Worm (Caenorhabditis elegans) whole organism, midembryonic: ENCODE results near the gene srw-143.
"Not testable (repeated sequence)": the region's sequence is repeated elsewhere in the genome, so short reads cannot be mapped to it uniquely, and the experiment has no call there.

Source experiments
- T22C8.4 ChIP-seq: fragments of 200-800 bp; sonication (Bioruptor generic); IDR thresholded peaks from 2 replicates; pipeline ENCODE4 v1.3.6; 2022; ENCODE audit warnings: missing genetic modification characterization, missing compliant biosample characterization
- cog-1 ChIP-seq: sonication (generic microtip); optimal IDR thresholded peaks from 2 replicates; lab custom pipeline; 2016; ENCODE audit warnings: missing genetic modification characterization, missing compliant biosample characterization
- flt-1 ChIP-seq: fragments of 200-800 bp; sonication (Bioruptor generic); IDR thresholded peaks from 2 replicates; pipeline ENCODE4 v1.3.6; 2022; ENCODE audit warnings: missing genetic modification characterization, missing compliant biosample characterization
- klf-2 ChIP-seq: fragments of 200-800 bp; sonication (Bioruptor generic); conservative IDR thresholded peaks from 2 replicates; pipeline ENCODE4 v1.3.6; 2022; ENCODE audit warnings: missing genetic modification reagents, missing genetic modification characterization, missing compliant biosample characterization
- med-1 ChIP-seq: sonication (generic microtip); optimal IDR thresholded peaks from 2 replicates; lab custom pipeline; 2017; ENCODE audit warnings: missing genetic modification characterization, mild to moderate bottlenecking, missing compliant biosample characterization, antibody characterized with exemption, missing genetic modification reagents; ENCODE audit not compliant: insufficient read depth
- ref-1 ChIP-seq: fragments of 200-800 bp; sonication (Bioruptor generic); conservative IDR thresholded peaks from 2 replicates; pipeline ENCODE4 v1.3.6; 2022; ENCODE audit warnings: missing genetic modification reagents, missing genetic modification characterization, missing compliant biosample characterization
- tab-1 ChIP-seq: fragments of 200-800 bp; sonication (Bioruptor generic); IDR thresholded peaks from 2 replicates; pipeline ENCODE4 v1.3.6; 2022; ENCODE audit warnings: missing genetic modification characterization, missing compliant biosample characterization
- ztf-23 ChIP-seq: fragments of 200-800 bp; sonication (Bioruptor generic); IDR thresholded peaks from 2 replicates; pipeline ENCODE4 v1.3.6; 2022; ENCODE audit warnings: missing genetic modification reagents, missing genetic modification characterization, missing compliant biosample characterization
- ztf-29 ChIP-seq: fragments of 200-800 bp; sonication (Bioruptor generic); IDR thresholded peaks from 2 replicates; pipeline ENCODE4 v1.3.6; 2022; ENCODE audit warnings: missing genetic modification reagents, missing genetic modification characterization, missing compliant biosample characterization

Gene srw-143

ce11 chrV:2941405-2941804, at the start of gene srw-143:
TSS of gene srw-143 (minus strand) at chrV:2941505.
- TF ChIP-seq cog-1 (tag; lab: Kevin White, UChicago): no peak
- no peak for TF ChIP-seq ztf-29 (GFP tag; lab: Robert Waterston, UW)
- TF ChIP-seq T22C8.4: no peak
- TF ChIP-seq klf-2: no peak
- no peak for TF ChIP-seq flt-1 (GFP tag; lab: Robert Waterston, UW)
- TF ChIP-seq med-1 (GFP tag; lab: Kevin White, UChicago): no peak
- no peak for TF ChIP-seq ztf-23 (GFP tag; lab: Robert Waterston, UW)
- no peak for TF ChIP-seq tab-1
- no peak for TF ChIP-seq ref-1 (GFP tag; lab: Robert Waterston, UW)

- TF ChIP-seq tab-1 (no peak), T22C8.4 (no peak), ref-1 (GFP tag; lab: Robert Waterston, UW) (no peak), ztf-29 (GFP tag; lab: Robert Waterston, UW) (no peak), flt-1 (GFP tag; lab: Robert Waterston, UW) (no peak), klf-2 (no peak), ztf-23 (GFP tag; lab: Robert Waterston, UW) (no peak), cog-1 (tag; lab: Kevin White, UChicago) (no peak), med-1 (GFP tag; lab: Kevin White, UChicago) (no peak)
These were observed 46.1 kb upstream of the srw-143 start, which contains the start of gene srh-85 for ce11 chrV:2987407-2987806. TSS of gene srh-85 (minus strand) at chrV:2987507.

DNA sequence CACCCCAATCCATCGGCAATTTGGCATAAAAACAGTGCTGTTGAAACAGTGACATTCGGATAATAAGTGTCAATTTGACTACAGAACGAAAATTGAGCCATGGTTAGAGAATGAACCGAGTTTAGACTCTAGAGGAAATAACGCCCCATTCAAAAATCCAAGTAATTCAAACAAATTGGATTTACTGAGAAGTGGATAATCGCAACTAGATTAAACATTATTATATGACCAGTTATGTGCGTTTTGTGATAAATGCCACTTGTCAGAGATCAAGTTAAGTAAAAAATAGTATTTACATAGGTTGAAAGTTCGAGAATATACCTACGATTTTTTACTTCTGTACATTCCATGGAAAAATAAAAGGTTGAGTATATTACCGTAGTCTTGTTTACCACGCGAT, 44.0 kb upstream of the srw-143 start, which contains the start of gene srw-139:
Gene srw-139 (minus strand): TSS at position 101 of the 400 bp plus-strand sequence.
- TF ChIP-seq cog-1 (tag; lab: Kevin White, UChicago) (no peak), T22C8.4 (no peak), med-1 (GFP tag; lab: Kevin White, UChicago) (no peak), ztf-23 (GFP tag; lab: Robert Waterston, UW) (no peak), tab-1 (no peak), klf-2 (no peak), ztf-29 (GFP tag; lab: Robert Waterston, UW) (no peak), ref-1 (GFP tag; lab: Robert Waterston, UW) (no peak), flt-1 (GFP tag; lab: Robert Waterston, UW) (no peak)

DNA sequence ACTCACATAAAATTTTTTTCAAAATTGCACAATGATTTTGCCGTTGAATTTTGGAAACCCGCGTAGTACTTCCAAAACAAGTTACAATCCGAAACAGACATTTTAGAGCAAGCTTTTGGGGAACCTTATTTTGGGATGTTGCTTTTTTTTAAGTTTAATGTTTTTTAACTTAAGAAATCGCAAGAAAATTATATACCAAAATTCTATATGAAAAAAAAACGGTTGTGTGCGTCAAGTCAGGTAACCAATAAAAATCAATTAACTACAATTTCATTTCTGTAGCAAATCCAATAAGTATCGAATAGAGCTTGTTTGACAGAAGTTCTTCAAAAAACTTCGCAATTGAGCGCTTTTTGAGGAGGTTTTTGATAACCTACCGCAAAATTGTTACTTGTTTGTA, 42.0 kb upstream of the srw-143 start, which contains the start of gene srw-117:
Gene srw-117 (minus strand): TSS at position 101 of the 400 bp plus-strand sequence.
- TF ChIP-seq med-1 (GFP tag; lab: Kevin White, UChicago) (no peak), T22C8.4 (no peak), klf-2 (no peak), ref-1 (GFP tag; lab: Robert Waterston, UW) (no peak), cog-1 (tag; lab: Kevin White, UChicago) (no peak), ztf-23 (GFP tag; lab: Robert Waterston, UW) (no peak), flt-1 (GFP tag; lab: Robert Waterston, UW) (no peak), ztf-29 (GFP tag; lab: Robert Waterston, UW) (no peak)

ce11 chrV:2979978-2980377, 38.7 kb upstream of the srw-143 start, which contains the start of gene srw-118:
TSS of gene srw-118 (minus strand) at chrV:2980078.
- no peak for TF ChIP-seq flt-1 (GFP tag; lab: Robert Waterston, UW)
- no peak for TF ChIP-seq tab-1
- TF ChIP-seq klf-2: no peak
- TF ChIP-seq med-1 (GFP tag; lab: Kevin White, UChicago): no peak
- no peak for TF ChIP-seq cog-1 (tag; lab: Kevin White, UChicago)
- TF ChIP-seq ref-1 (GFP tag; lab: Robert Waterston, UW): no peak
- no peak for TF ChIP-seq ztf-29 (GFP tag; lab: Robert Waterston, UW)

DNA sequence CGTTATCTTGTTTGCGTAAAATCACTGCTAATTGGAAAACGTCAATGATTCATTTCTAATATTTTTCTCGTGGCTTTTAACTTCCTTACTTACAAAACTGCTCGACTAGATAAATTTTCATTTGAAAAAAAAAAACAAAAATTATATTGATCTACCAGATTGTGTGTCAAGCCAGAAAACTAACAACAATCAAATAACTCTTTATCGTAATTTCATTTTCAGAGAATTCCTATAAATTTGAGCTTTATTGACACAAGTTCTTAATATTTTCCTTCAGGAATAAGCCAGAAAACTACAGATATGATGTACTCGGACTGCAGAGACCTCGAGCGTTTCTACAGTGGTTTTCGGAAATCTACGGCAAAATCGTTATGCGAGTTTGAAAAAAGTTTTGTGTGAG, 35.0 kb upstream of the srw-143 start, which contains the start of gene srw-124:
Gene srw-124 (plus strand): TSS at position 301 of the 400 bp plus-strand sequence.
- no peak for TF ChIP-seq T22C8.4
- TF ChIP-seq ref-1 (GFP tag; lab: Robert Waterston, UW): no peak
- no peak for TF ChIP-seq cog-1 (tag; lab: Kevin White, UChicago)
- TF ChIP-seq ztf-29 (GFP tag; lab: Robert Waterston, UW): no peak
- no peak for TF ChIP-seq med-1 (GFP tag; lab: Kevin White, UChicago)
- TF ChIP-seq tab-1: no peak
- no peak for TF ChIP-seq flt-1 (GFP tag; lab: Robert Waterston, UW)
- TF ChIP-seq ztf-23 (GFP tag; lab: Robert Waterston, UW): no peak
- TF ChIP-seq klf-2: no peak

DNA sequence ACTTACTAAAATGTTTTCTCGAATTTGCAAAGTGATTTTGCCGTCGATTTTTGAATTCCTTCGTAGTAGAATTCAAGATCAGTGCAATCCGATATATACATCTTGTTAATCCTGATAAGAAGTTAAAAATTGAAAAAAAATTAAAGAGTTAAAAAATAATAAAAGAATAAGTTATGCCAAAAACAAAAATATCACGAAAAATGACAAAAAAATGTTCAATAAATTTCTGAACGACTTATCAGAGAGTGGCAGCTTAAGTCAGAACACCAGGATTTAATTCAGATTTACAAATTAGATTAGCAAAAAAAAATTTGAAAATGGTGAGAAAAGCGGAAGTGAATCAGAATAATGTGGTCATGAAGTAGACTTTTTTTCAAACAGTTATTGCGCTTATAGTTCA, 34.0 kb upstream of the srw-143 start, which contains the start of gene srw-123:
Gene srw-123 (minus strand): TSS at position 101 of the 400 bp plus-strand sequence.
- TF ChIP-seq ztf-23 (GFP tag; lab: Robert Waterston, UW); ref-1 (GFP tag; lab: Robert Waterston, UW); med-1 (GFP tag; lab: Kevin White, UChicago): not testable (repeated sequence)

- TF ChIP-seq cog-1 (tag; lab: Kevin White, UChicago): no peak
- no peak for TF ChIP-seq T22C8.4
- TF ChIP-seq tab-1: no peak
- TF ChIP-seq ztf-29 (GFP tag; lab: Robert Waterston, UW): no peak
- TF ChIP-seq ztf-23 (GFP tag; lab: Robert Waterston, UW): no peak
- no peak for TF ChIP-seq med-1 (GFP tag; lab: Kevin White, UChicago)
- no peak for TF ChIP-seq flt-1 (GFP tag; lab: Robert Waterston, UW)
- no peak for TF ChIP-seq klf-2
- no peak for TF ChIP-seq ref-1 (GFP tag; lab: Robert Waterston, UW)
These were observed 30.1 kb upstream of the srw-143 start, which contains the start of gene srw-129 for ce11 chrV:2971307-2971999. TSS of gene srw-129 (plus strand) at chrV:2971949.

- no peak for TF ChIP-seq ztf-23 (GFP tag; lab: Robert Waterston, UW)
- TF ChIP-seq tab-1: no peak
- no peak for TF ChIP-seq ztf-29 (GFP tag; lab: Robert Waterston, UW)
- no peak for TF ChIP-seq cog-1 (tag; lab: Kevin White, UChicago)
- no peak for TF ChIP-seq ref-1 (GFP tag; lab: Robert Waterston, UW)
- no peak for TF ChIP-seq klf-2
These were observed 23.5 kb upstream of the srw-143 start, which contains the start of gene srh-88 for ce11 chrV:2964786-2965185. TSS of gene srh-88 (minus strand) at chrV:2964886.
